Fruit fly (Drosophila melanogaster): ENCODE results near the gene nis.

Gene nis

dm6 chr2L:1559811-1560501, 27.0 kb downstream of the nis start:
- TF ChIP-seq pan (optimal IDR thresholded peaks at IDR 0.05) (no peak), Jra (GFP tag; optimal IDR thresholded peaks at IDR 0.05) (no peak), Mio (GFP tag; optimal IDR thresholded peaks at IDR 0.05) (no peak), CG32264 (GFP tag; optimal IDR thresholded peaks at IDR 0.05) (no peak), N (GFP tag; optimal IDR thresholded peaks at IDR 0.05) (no peak), HLH106 (tag; optimal IDR thresholded peaks at IDR 0.05) (no peak), dmrt93B (GFP tag; optimal IDR thresholded peaks at IDR 0.05) (no peak), br (GFP tag; optimal IDR thresholded peaks at IDR 0.05) (no peak), Myc (optimal IDR thresholded peaks at IDR 0.05) (no peak), woc (GFP tag; optimal IDR thresholded peaks at IDR 0.05) (no peak)

- TF ChIP-seq sv (GFP tag; optimal IDR thresholded peaks at IDR 0.05) (no peak), Dfd (GFP tag; optimal IDR thresholded peaks at IDR 0.05) (no peak), h (GFP tag; optimal IDR thresholded peaks at IDR 0.05) (no peak), Hnf4 (GFP tag; optimal IDR thresholded peaks at IDR 0.05) (no peak), Rel (GFP tag; optimal IDR thresholded peaks at IDR 0.05) (no peak), Rel (tag; optimal IDR thresholded peaks at IDR 0.05) (no peak), Hr83 (GFP tag; optimal IDR thresholded peaks at IDR 0.05; ENCODE audit: poor library complexity, severe bottlenecking) (no peak), Sp1 (GFP tag; optimal IDR thresholded peaks at IDR 0.05) (no peak), HLH106 (tag; optimal IDR thresholded peaks at IDR 0.05) (no peak), Abd-B (GFP tag; optimal IDR thresholded peaks at IDR 0.05) (no peak), psq (GFP tag; optimal IDR thresholded peaks at IDR 0.05) (no peak), foxo (GFP tag; optimal IDR thresholded peaks at IDR 0.05) (no peak), CG32264 (GFP tag; optimal IDR thresholded peaks at IDR 0.05) (no peak), tai (GFP tag; optimal IDR thresholded peaks at IDR 0.05) (no peak), N (GFP tag; optimal IDR thresholded peaks at IDR 0.05) (no peak), woc (GFP tag; optimal IDR thresholded peaks at IDR 0.05) (no peak), Myc (optimal IDR thresholded peaks at IDR 0.05) (no peak), ey (GFP tag; optimal IDR thresholded peaks at IDR 0.05) (no peak), Mio (GFP tag; optimal IDR thresholded peaks at IDR 0.05) (no peak)
These were observed 29.0 kb downstream of the nis start for dm6 chr2L:1557927-1558326.

- no peak for TF ChIP-seq br (GFP tag; optimal IDR thresholded peaks at IDR 0.05)
- no peak for TF ChIP-seq Jra (GFP tag; optimal IDR thresholded peaks at IDR 0.05)
- TF ChIP-seq brk (GFP tag; optimal IDR thresholded peaks at IDR 0.05): no peak
- no peak for TF ChIP-seq OdsH (GFP tag; optimal IDR thresholded peaks at IDR 0.05)
- peak in 1 of 2 experiments; percentile 13 for TF ChIP-seq foxo (GFP tag; optimal IDR thresholded peaks at IDR 0.05)
- no peak for TF ChIP-seq Rel (GFP tag; optimal IDR thresholded peaks at IDR 0.05)
- TF ChIP-seq Rel (tag; optimal IDR thresholded peaks at IDR 0.05): no peak
- TF ChIP-seq GATAd (GFP tag; optimal IDR thresholded peaks at IDR 0.05): no peak
- no peak for TF ChIP-seq HLH106 (tag; optimal IDR thresholded peaks at IDR 0.05)
- peak; percentile 6 for TF ChIP-seq psq (GFP tag; optimal IDR thresholded peaks at IDR 0.05)
- TF ChIP-seq Vsx2 (GFP tag; optimal IDR thresholded peaks at IDR 0.05; ENCODE audit: partially characterized antibody): peak; percentile 37
These were observed 30.0 kb downstream of the nis start for dm6 chr2L:1556697-1557564.

- TF ChIP-seq OdsH (GFP tag; optimal IDR thresholded peaks at IDR 0.05) (no peak), ey (GFP tag; optimal IDR thresholded peaks at IDR 0.05) (no peak), HLH106 (tag; optimal IDR thresholded peaks at IDR 0.05) (peak; percentile 7), Sp1 (GFP tag; optimal IDR thresholded peaks at IDR 0.05) (no peak), Jra (GFP tag; optimal IDR thresholded peaks at IDR 0.05) (no peak), psq (GFP tag; optimal IDR thresholded peaks at IDR 0.05) (no peak), fru (GFP tag; optimal IDR thresholded peaks at IDR 0.05) (peak; percentile 32), lola (GFP tag; optimal IDR thresholded peaks at IDR 0.05) (no peak), dmrt93B (GFP tag; optimal IDR thresholded peaks at IDR 0.05) (no peak), foxo (GFP tag; optimal IDR thresholded peaks at IDR 0.05) (no peak), Dfd (GFP tag; optimal IDR thresholded peaks at IDR 0.05) (no peak), Abd-B (GFP tag; optimal IDR thresholded peaks at IDR 0.05) (no peak)
These were observed 32.0 kb downstream of the nis start, which contains the start of gene haf for dm6 chr2L:1554954-1555353. Gene haf, plus strand, starts transcription at chr2L:1555129.

DNA sequence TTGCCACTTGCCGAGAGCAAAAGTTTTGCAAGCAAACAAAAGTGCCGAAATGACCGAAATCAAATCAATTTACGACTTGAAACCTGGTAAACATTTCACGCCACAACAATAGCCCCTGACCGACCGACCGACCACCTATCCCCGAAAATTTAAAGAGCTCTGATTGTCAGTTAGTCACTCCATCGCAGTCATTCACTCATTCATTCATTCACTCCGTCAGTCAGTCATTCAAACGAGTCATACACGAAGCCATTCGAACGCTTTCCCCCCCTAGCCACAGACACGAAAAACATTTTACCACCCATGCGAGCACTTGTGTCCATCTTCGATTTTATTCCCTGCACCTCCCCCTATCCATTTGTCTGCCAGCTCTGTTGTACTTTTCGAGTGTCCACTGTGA, 39.1 kb downstream of the nis start:
- TF ChIP-seq dl (GFP tag; optimal IDR thresholded peaks at IDR 0.05; ENCODE audit: insufficient read depth in 1 of 2, partially characterized antibody in 2 of 2): no peak
- TF ChIP-seq Rel (GFP tag; optimal IDR thresholded peaks at IDR 0.05): no peak
- TF ChIP-seq Rel (tag; optimal IDR thresholded peaks at IDR 0.05): no peak
- no peak for TF ChIP-seq CrebA (GFP tag; optimal IDR thresholded peaks at IDR 0.05; ENCODE audit: borderline replicate concordance)
- no peak for TF ChIP-seq Myc (optimal IDR thresholded peaks at IDR 0.05)
- no peak for TF ChIP-seq Sp1 (GFP tag; optimal IDR thresholded peaks at IDR 0.05)
